Fruit fly (Drosophila melanogaster): Measurements from ENCODE around the gene chm.

DNA sequence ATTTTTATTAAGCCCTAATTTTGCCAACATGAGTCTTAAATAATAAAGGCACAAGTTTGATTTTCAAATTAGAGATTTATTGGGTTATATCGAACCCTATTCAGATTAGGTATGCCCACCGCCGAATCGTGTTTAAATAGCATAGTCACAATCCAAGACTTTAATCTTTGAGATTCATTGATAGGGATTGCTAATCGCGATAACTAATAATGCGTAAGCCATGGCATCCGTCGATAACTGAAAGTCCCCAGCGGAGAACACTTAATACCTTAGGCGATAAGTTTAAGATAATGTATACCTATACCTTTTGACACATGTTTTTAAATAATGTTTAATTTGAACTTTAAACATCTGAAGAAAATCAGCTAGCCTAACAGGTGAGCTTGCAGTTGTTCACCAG is 23.3 kb downstream of the chm start:
- TF ChIP-seq CG14711 (tag; optimal IDR thresholded peaks at IDR 0.05) = no peak
- no peak for TF ChIP-seq Clk (GFP tag; optimal IDR thresholded peaks at IDR 0.05)
- no peak for TF ChIP-seq kay (GFP tag; ENCODE audit: borderline replicate concordance)
- no peak for TF ChIP-seq ovo (GFP tag; optimal IDR thresholded peaks at IDR 0.05)

Data from whole organism, adult.